Worm (Caenorhabditis elegans) whole organism, late embryonic: ENCODE measurements around the gene capg-2.

ENCODE experiments used
- F13H6.1 ChIP-seq: sonication (generic microtip); optimal IDR thresholded peaks from 2 replicates; lab custom pipeline; 2016; ENCODE audit warnings: missing genetic modification characterization, missing compliant biosample characterization
- Y22D7AL.16 ChIP-seq: sonication (generic microtip); optimal IDR thresholded peaks from 2 replicates; lab custom pipeline; 2016; ENCODE audit warnings: missing genetic modification characterization, missing compliant biosample characterization
- ceh-22 ChIP-seq: sonication (generic microtip); optimal IDR thresholded peaks from 2 replicates; lab custom pipeline; 2017; ENCODE audit warnings: missing biosample characterization, missing genetic modification characterization
- ceh-9 ChIP-seq: sonication (generic microtip); optimal IDR thresholded peaks from 2 replicates; lab custom pipeline; 2016; ENCODE audit warnings: mild to moderate bottlenecking, missing genetic modification characterization, inconsistent platforms, missing compliant biosample characterization
- elt-2 ChIP-seq: sonication (generic microtip); optimal IDR thresholded peaks from 2 replicates; lab custom pipeline; 2016; ENCODE audit warnings: missing genetic modification reagents, missing genetic modification characterization, missing compliant biosample characterization
- hlh-30 ChIP-seq: sonication (generic microtip); optimal IDR thresholded peaks from 2 replicates; lab custom pipeline; 2017; ENCODE audit warnings: antibody characterized with exemption, missing genetic modification characterization, missing compliant biosample characterization; ENCODE audit not compliant: insufficient read depth
- lim-6 ChIP-seq: sonication (generic microtip); optimal IDR thresholded peaks from 2 replicates; lab custom pipeline; 2016; ENCODE audit warnings: missing genetic modification characterization, missing compliant biosample characterization
- lin-11 ChIP-seq: fragments of 200-800 bp; sonication (Bioruptor generic); optimal IDR thresholded peaks from 2 replicates; lab custom pipeline; 2018; ENCODE audit warnings: mild to moderate bottlenecking, missing genetic modification characterization, missing compliant biosample characterization
- nhr-11 ChIP-seq: fragments of 150-350 bp; optimal IDR thresholded peaks from 2 replicates; lab custom pipeline; 2014; ENCODE audit warnings: missing biosample characterization, missing genetic modification characterization
- pha-4 ChIP-seq: fragments of 150-350 bp; optimal IDR thresholded peaks from 2 replicates; lab custom pipeline; 2018; ENCODE audit warnings: missing biosample characterization, missing genetic modification reagents, missing genetic modification characterization
- rnt-1 ChIP-seq: sonication (generic microtip); optimal IDR thresholded peaks from 2 replicates; lab custom pipeline; 2016; ENCODE audit warnings: missing genetic modification characterization, missing compliant biosample characterization

DNA sequence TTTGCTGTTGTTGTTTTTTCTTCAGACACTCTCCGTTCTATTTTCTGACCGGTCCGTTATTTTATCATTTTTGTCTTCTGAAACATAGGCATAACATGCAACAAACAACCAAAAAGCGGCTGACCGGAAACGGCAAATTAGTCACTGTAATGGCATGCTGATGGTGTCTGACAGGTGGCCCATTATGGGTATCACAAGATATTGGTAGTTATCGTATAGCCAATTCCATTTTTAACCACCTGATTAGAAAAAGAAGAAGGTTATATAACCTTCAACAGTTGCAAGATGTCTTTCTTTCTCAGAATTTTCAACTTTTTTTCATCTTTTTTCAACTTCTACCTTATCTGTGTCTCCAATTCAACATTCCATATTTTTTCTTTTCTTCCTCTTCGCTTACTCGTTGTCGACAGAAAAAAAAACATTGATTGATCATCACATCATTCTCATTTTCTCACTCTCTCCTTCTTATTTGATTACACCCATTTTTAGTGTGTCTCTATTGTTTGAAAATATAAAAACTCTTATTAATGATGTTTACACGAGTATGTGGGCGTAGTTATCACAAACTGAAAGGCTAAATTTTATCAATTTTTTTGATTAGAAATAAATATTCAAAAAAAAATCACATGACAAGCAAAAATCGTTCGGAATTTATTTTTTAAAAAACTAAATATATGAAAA is 29.2 kb downstream of the capg-2 start:
- TF ChIP-seq lin-11 (no peak), rnt-1 (tag; lab: Kevin White, UChicago) (no peak), Y22D7AL.16 (no peak), F13H6.1 (no peak), pha-4 (no peak), hlh-30 (tag; lab: Kevin White, UChicago) (no peak), ceh-9 (tag; lab: Kevin White, UChicago) (no peak), lim-6 (tag; lab: Kevin White, UChicago) (no peak), ceh-22 (no peak), elt-2 (tag; lab: Kevin White, UChicago) (no peak), nhr-11 (tag; lab: Kevin White, UChicago) (no peak)
